Fruit fly (Drosophila melanogaster) whole organism, prepupa: ENCODE data around the gene beta'COP.

Source experiments
- CG10631 ChIP-seq: fragments of 200-800 bp; sonication (Bioruptor generic); optimal IDR thresholded peaks from 2 replicates; lab custom pipeline; 2016; ENCODE audit warnings: missing biosample characterization, missing genetic modification characterization
- CG10669 ChIP-seq: fragments of 200-800 bp; sonication (Bioruptor generic); optimal IDR thresholded peaks from 3 replicates; lab custom pipeline; 2018; ENCODE audit warnings: missing biosample characterization, mild to moderate bottlenecking, missing genetic modification characterization, moderate library complexity
- CG11294 ChIP-seq: fragments of 200-800 bp; sonication (Bioruptor generic); IDR thresholded peaks from 2 replicates; pipeline ENCODE4 v1.3.6; 2022; ENCODE audit warnings: missing biosample characterization, missing genetic modification characterization
- CG1621 ChIP-seq: fragments of 200-800 bp; sonication (Bioruptor generic); optimal IDR thresholded peaks from 3 replicates; lab custom pipeline; 2018; ENCODE audit warnings: missing biosample characterization, mild to moderate bottlenecking, missing genetic modification characterization
- CG16779 ChIP-seq: fragments of 200-800 bp; sonication (Bioruptor generic); optimal IDR thresholded peaks from 3 replicates; lab custom pipeline; 2017; ENCODE audit warnings: missing biosample characterization, mild to moderate bottlenecking, missing genetic modification characterization
- CG3032 ChIP-seq: fragments of 200-800 bp; optimal IDR thresholded peaks from 2 replicates; lab custom pipeline; 2019; ENCODE audit warnings: missing biosample characterization, mild to moderate bottlenecking, missing genetic modification characterization, moderate library complexity
- CG32006 ChIP-seq: fragments of 200-800 bp; sonication (Bioruptor generic); optimal IDR thresholded peaks from 3 replicates; lab custom pipeline; 2017; ENCODE audit warnings: missing biosample characterization, mild to moderate bottlenecking, missing genetic modification characterization
- CG3919 ChIP-seq: fragments of 200-800 bp; sonication (Bioruptor generic); optimal IDR thresholded peaks from 3 replicates; lab custom pipeline; 2016; ENCODE audit warnings: missing biosample characterization, missing genetic modification characterization
- CG4318 ChIP-seq: fragments of 200-800 bp; sonication (Bioruptor generic); optimal IDR thresholded peaks from 3 replicates; lab custom pipeline; 2017; ENCODE audit warnings: missing biosample characterization, mild to moderate bottlenecking, missing genetic modification characterization
- CG6792 ChIP-seq: fragments of 200-800 bp; sonication (Bioruptor generic); optimal IDR thresholded peaks from 3 replicates; lab custom pipeline; 2016; ENCODE audit warnings: missing biosample characterization, missing genetic modification characterization
- CG6808 ChIP-seq: fragments of 200-800 bp; sonication (Bioruptor generic); optimal IDR thresholded peaks from 3 replicates; lab custom pipeline; 2017; ENCODE audit warnings: missing biosample characterization, missing genetic modification characterization, mild to moderate bottlenecking, moderate library complexity, missing genetic modification reagents
- CG6854 ChIP-seq: fragments of 200-800 bp; sonication (Bioruptor generic); optimal IDR thresholded peaks from 2 replicates; lab custom pipeline; 2017; ENCODE audit warnings: missing biosample characterization, mild to moderate bottlenecking, missing genetic modification characterization
- CG7368 ChIP-seq: fragments of 200-800 bp; sonication (Bioruptor generic); optimal IDR thresholded peaks from 3 replicates; lab custom pipeline; 2016; ENCODE audit warnings: missing biosample characterization, missing genetic modification characterization
- CG8119 ChIP-seq: fragments of 200-800 bp; sonication (Bioruptor generic); IDR thresholded peaks from 3 replicates; pipeline ENCODE4 v1.3.6; 2022; ENCODE audit warnings: missing biosample characterization, missing genetic modification characterization
- CG8319 ChIP-seq: fragments of 200-800 bp; sonication (Bioruptor generic); optimal IDR thresholded peaks from 3 replicates; lab custom pipeline; 2016; ENCODE audit warnings: missing biosample characterization, missing genetic modification characterization
- CG8632 ChIP-seq: fragments of 200-800 bp; sonication (Bioruptor generic); optimal IDR thresholded peaks from 3 replicates; lab custom pipeline; 2016; ENCODE audit warnings: missing biosample characterization, missing genetic modification characterization
- CG9139 ChIP-seq: fragments of 200-800 bp; sonication (Bioruptor generic); optimal IDR thresholded peaks from 3 replicates; lab custom pipeline; 2017; ENCODE audit warnings: missing biosample characterization, mild to moderate bottlenecking, missing genetic modification characterization
- Eip75B ChIP-seq: fragments of 200-800 bp; sonication (Bioruptor generic); optimal IDR thresholded peaks from 3 replicates; lab custom pipeline; 2016; ENCODE audit warnings: missing biosample characterization, missing genetic modification characterization
- Eip78C ChIP-seq: fragments of 200-800 bp; sonication (Bioruptor generic); peaks from one replicate; lab custom pipeline; 2016; ENCODE audit warnings: missing biosample characterization, missing genetic modification characterization
- Eip93F ChIP-seq: fragments of 200-800 bp; sonication (Bioruptor generic); optimal IDR thresholded peaks from 2 replicates; lab custom pipeline; 2016; ENCODE audit warnings: missing biosample characterization, mild to moderate bottlenecking, missing genetic modification characterization
- Ets96B ChIP-seq: fragments of 200-800 bp; optimal IDR thresholded peaks from 2 replicates; lab custom pipeline; 2019; ENCODE audit warnings: missing biosample characterization, mild to moderate bottlenecking, missing genetic modification characterization, moderate library complexity
- Gug ChIP-seq: fragments of 200-800 bp; sonication (Bioruptor generic); IDR thresholded peaks from 2 replicates; pipeline ENCODE4 v1.3.6; 2022; ENCODE audit warnings: missing biosample characterization, missing genetic modification characterization
- Hr39 ChIP-seq: fragments of 200-800 bp; sonication (Bioruptor generic); optimal IDR thresholded peaks from 2 replicates; lab custom pipeline; 2016; ENCODE audit warnings: missing biosample characterization, missing genetic modification characterization
- Hr4 ChIP-seq: fragments of 200-800 bp; sonication (Bioruptor generic); optimal IDR thresholded peaks from 3 replicates; lab custom pipeline; 2016; ENCODE audit warnings: missing biosample characterization, missing genetic modification characterization
- Lpt ChIP-seq: fragments of 200-800 bp; sonication (Bioruptor generic); optimal IDR thresholded peaks from 3 replicates; lab custom pipeline; 2016; ENCODE audit warnings: missing biosample characterization, missing genetic modification characterization
- Met ChIP-seq: fragments of 200-800 bp; sonication (Bioruptor generic); optimal IDR thresholded peaks from 3 replicates; lab custom pipeline; 2016; ENCODE audit warnings: missing biosample characterization, missing genetic modification characterization
- OdsH ChIP-seq: fragments of 200-800 bp; sonication (Bioruptor generic); optimal IDR thresholded peaks from 3 replicates; lab custom pipeline; 2016; ENCODE audit warnings: missing biosample characterization, missing genetic modification characterization
- Smox ChIP-seq: fragments of 200-800 bp; sonication (Bioruptor generic); optimal IDR thresholded peaks from 3 replicates; lab custom pipeline; 2016; ENCODE audit warnings: missing biosample characterization, missing genetic modification characterization
- Sox102F ChIP-seq: fragments of 200-800 bp; sonication (Bioruptor generic); optimal IDR thresholded peaks from 2 replicates; lab custom pipeline; 2016; ENCODE audit warnings: missing biosample characterization, mild to moderate bottlenecking, missing genetic modification characterization
- Sox14 ChIP-seq: fragments of 200-800 bp; sonication (Bioruptor generic); optimal IDR thresholded peaks from 3 replicates; lab custom pipeline; 2016; ENCODE audit warnings: missing biosample characterization, missing genetic modification characterization
- Sox15 ChIP-seq: fragments of 200-800 bp; sonication (Bioruptor generic); optimal IDR thresholded peaks from 3 replicates; lab custom pipeline; 2016; ENCODE audit warnings: missing biosample characterization, missing genetic modification characterization
- acj6 ChIP-seq: fragments of 200-800 bp; sonication (Bioruptor generic); optimal IDR thresholded peaks from 3 replicates; lab custom pipeline; 2016; ENCODE audit warnings: missing biosample characterization, missing genetic modification characterization
- cyc ChIP-seq: fragments of 200-800 bp; sonication (Bioruptor generic); optimal IDR thresholded peaks from 3 replicates; lab custom pipeline; 2016; ENCODE audit warnings: missing biosample characterization, missing genetic modification characterization
- dac ChIP-seq: fragments of 200-800 bp; sonication (Bioruptor generic); optimal IDR thresholded peaks from 2 replicates; lab custom pipeline; 2017; ENCODE audit warnings: missing biosample characterization, mild to moderate bottlenecking, missing genetic modification characterization
- dsx ChIP-seq: fragments of 200-800 bp; optimal IDR thresholded peaks from 3 replicates; lab custom pipeline; 2019; ENCODE audit warnings: missing biosample characterization, mild to moderate bottlenecking, missing genetic modification characterization, moderate library complexity; ENCODE audit not compliant: poor library complexity, severe bottlenecking
- esn ChIP-seq: fragments of 200-800 bp; sonication (Bioruptor generic); optimal IDR thresholded peaks from 2 replicates; lab custom pipeline; 2016; ENCODE audit warnings: missing biosample characterization, mild to moderate bottlenecking, missing genetic modification characterization, moderate library complexity
- fd85E ChIP-seq: fragments of 200-800 bp; sonication (Bioruptor generic); optimal IDR thresholded peaks from 3 replicates; lab custom pipeline; 2016; ENCODE audit warnings: missing biosample characterization, missing genetic modification characterization
- fkh ChIP-seq: fragments of 200-800 bp; sonication (Bioruptor generic); optimal IDR thresholded peaks from 3 replicates; lab custom pipeline; 2017; ENCODE audit warnings: missing biosample characterization, mild to moderate bottlenecking, missing genetic modification characterization, moderate library complexity
- lz ChIP-seq: fragments of 200-800 bp; sonication (Bioruptor generic); optimal IDR thresholded peaks from 3 replicates; lab custom pipeline; 2016; ENCODE audit warnings: missing biosample characterization, missing genetic modification characterization
- net ChIP-seq: fragments of 200-800 bp; sonication (Bioruptor generic); optimal IDR thresholded peaks from 3 replicates; lab custom pipeline; 2016; ENCODE audit warnings: missing biosample characterization, missing genetic modification characterization
- pdm3 ChIP-seq: fragments of 200-800 bp; sonication (Bioruptor generic); optimal IDR thresholded peaks from 3 replicates; lab custom pipeline; 2016; ENCODE audit warnings: missing biosample characterization, missing genetic modification characterization
- salr ChIP-seq, 2 experiments: fragments of 200-800 bp; sonication (Bioruptor generic); optimal IDR thresholded peaks; 3 replicates each; lab custom pipeline; 2016 to 2018; ENCODE audit warnings: missing biosample characterization in 2 of 2, missing genetic modification characterization in 2 of 2, mild to moderate bottlenecking in 1 of 2
- ss ChIP-seq, 2 experiments: fragments of 200-800 bp; sonication (Bioruptor generic); optimal IDR thresholded peaks; 2 replicates in 1 of 2; 3 replicates in 1 of 2; lab custom pipeline; 2017 to 2018; ENCODE audit warnings: mild to moderate bottlenecking in 2 of 2, missing biosample characterization in 2 of 2, missing genetic modification characterization in 2 of 2, moderate library complexity in 1 of 2
- svp ChIP-seq: fragments of 200-800 bp; sonication (Bioruptor generic); peaks from one replicate; lab custom pipeline; 2016; ENCODE audit warnings: missing biosample characterization, missing genetic modification characterization
- vri ChIP-seq: fragments of 200-800 bp; sonication (Bioruptor generic); optimal IDR thresholded peaks from 3 replicates; lab custom pipeline; 2016; ENCODE audit warnings: missing biosample characterization, mild to moderate bottlenecking, missing genetic modification characterization

beta'COP gene

dm6 chr2L:13366109-13366747 is 12.5 kb upstream of the beta'COP start, which contains the start of the genes Nnp-1 and Grx3 (continued):
- no peak for TF ChIP-seq CG4318
- TF ChIP-seq Sox14 (GFP tag; lab: Kevin White, UChicago) = no peak
- TF ChIP-seq pdm3 (GFP tag; lab: Kevin White, UChicago) = no peak
- TF ChIP-seq CG9139 = no peak
- peak; percentile 45 for TF ChIP-seq Hr39 (GFP tag; lab: Kevin White, UChicago)
- no peak for TF ChIP-seq esn (GFP tag; lab: Kevin White, UChicago)
- no peak for TF ChIP-seq CG8119 (GFP tag; lab: Robert Waterston, UW)
- TF ChIP-seq CG8632 (GFP tag; lab: Kevin White, UChicago) = no peak
- TF ChIP-seq svp = no peak
- TF ChIP-seq Lpt (GFP tag; lab: Kevin White, UChicago) = no peak
- peak; percentile 57 for TF ChIP-seq CG10631
- no peak for TF ChIP-seq Hr4 (GFP tag; lab: Kevin White, UChicago)

dm6 chr2L:13367378-13367777 is 11.3 kb upstream of the beta'COP start, which contains the start of gene Tap42:
TSS of gene Tap42 (plus strand) at chr2L:13367617.
- TF ChIP-seq esn (GFP tag; lab: Kevin White, UChicago) (peak; percentile 45), CG16779 (no peak), Hr4 (GFP tag; lab: Kevin White, UChicago) (peak; percentile 25), CG32006 (GFP tag; lab: Kevin White, UChicago) (no peak), net (GFP tag; lab: Kevin White, UChicago) (no peak), CG6792 (GFP tag; lab: Kevin White, UChicago) (no peak), CG3032 (tag; lab: Kevin White, UChicago) (peak; percentile 3), cyc (peak; percentile 9), CG3919 (GFP tag; lab: Kevin White, UChicago) (no peak), Hr39 (GFP tag; lab: Kevin White, UChicago) (no peak), lz (GFP tag; lab: Kevin White, UChicago) (peak; percentile 5), Eip78C (GFP tag; lab: Kevin White, UChicago) (peak; percentile 79), acj6 (peak; percentile 24), Eip93F (peak; percentile 34), Ets96B (no peak), CG7368 (GFP tag; lab: Kevin White, UChicago) (no peak), Met (no peak), Smox (GFP tag; lab: Kevin White, UChicago) (peak; percentile 37), OdsH (no peak), salr (GFP tag; optimal IDR thresholded peaks at IDR 0.05; lab: Kevin White, UChicago) (no peak), pdm3 (GFP tag; lab: Kevin White, UChicago) (peak; percentile 25)
- TF ChIP-seq, all 60 proteins: peak for 10

dm6 chr2L:13368940-13369339 is 9.8 kb upstream of the beta'COP start, which contains the start of gene CG31855:
TSS of gene CG31855 (plus strand) at chr2L:13369204.
- TF ChIP-seq CG3032 (tag; lab: Kevin White, UChicago) (peak; percentile 64), CG4318 (no peak), Hr4 (GFP tag; lab: Kevin White, UChicago) (peak; percentile 69), fkh (no peak), Sox102F (GFP tag; lab: Kevin White, UChicago) (peak; percentile 87), Lpt (GFP tag; lab: Kevin White, UChicago) (peak; percentile 60), Eip75B (GFP tag; lab: Kevin White, UChicago) (peak; percentile 77), CG8319 (GFP tag; lab: Kevin White, UChicago) (peak; percentile 61), CG6808 (GFP tag; lab: Kevin White, UChicago) (peak; percentile 64), acj6 (peak; percentile 83), Sox15 (GFP tag; lab: Kevin White, UChicago) (peak; percentile 38), CG9139 (no peak), Met (peak; percentile 87), CG6854 (peak; percentile 65), pdm3 (GFP tag; lab: Kevin White, UChicago) (peak; percentile 83), ss (GFP tag; optimal IDR thresholded peaks at IDR 0.05; lab: Kevin White, UChicago) (peak in 1 of 2 experiments; percentile 77), CG11294 (GFP tag; lab: Robert Waterston, UW) (peak; percentile 47; the same call in 1 of the 2 replicates), CG10669 (peak; percentile 71), Gug (GFP tag; lab: Robert Waterston, UW) (0 out of 2 replicates have a peak, but pooled peaks have one; percentile 27), vri (no peak), lz (GFP tag; lab: Kevin White, UChicago) (peak; percentile 80), Ets96B (peak; percentile 62), CG1621 (tag; lab: Kevin White, UChicago) (peak; percentile 44), Hr39 (GFP tag; lab: Kevin White, UChicago) (peak; percentile 75), dac (GFP tag; lab: Kevin White, UChicago) (peak; percentile 32), dsx (peak; percentile 54), Eip93F (peak; percentile 58), CG8119 (GFP tag; lab: Robert Waterston, UW) (peak; percentile 66), CG8632 (GFP tag; lab: Kevin White, UChicago) (peak; percentile 74), fd85E (GFP tag; lab: Kevin White, UChicago) (peak; percentile 62)
